Fruit fly (Drosophila melanogaster): ENCODE data around the gene ndl.

The ndl gene

dm6 chr3L:6552420-6552819, 50.7 kb downstream of the ndl start:
- no peak for TF ChIP-seq CG17801 (GFP tag; optimal IDR thresholded peaks at IDR 0.05; ENCODE audit: partially characterized antibody)

- peak; percentile 19 for TF ChIP-seq CG17801 (GFP tag; optimal IDR thresholded peaks at IDR 0.05; ENCODE audit: partially characterized antibody)
Measured at dm6 chr3L:6551816-6552371, 51.3 kb downstream of the ndl start.

dm6 chr3L:6550978-6551339, 52.2 kb downstream of the ndl start:
- TF ChIP-seq CG17801 (GFP tag; optimal IDR thresholded peaks at IDR 0.05; ENCODE audit: partially characterized antibody), result no peak

dm6 chr3L:6550178-6550977, 52.8 kb downstream of the ndl start, which contains the start of gene MCU:
TSS of gene MCU (plus strand) at chr3L:6550738.
- peak; percentile 22 for TF ChIP-seq CG17801 (GFP tag; optimal IDR thresholded peaks at IDR 0.05; ENCODE audit: partially characterized antibody)

Measured in ovary, adult (tissue).